Fruit fly (Drosophila melanogaster): Measurements from ENCODE around the gene twr.

The twr gene

dm6 chr3R:6692432-6692831 lies 34.8 kb downstream of the twr start, which contains the start of gene Ccp84Ad:
Gene Ccp84Ad, plus strand, starts transcription at chr3R:6692732.
- no peak for TF ChIP-seq Ets21C (GFP tag; optimal IDR thresholded peaks at IDR 0.05)
- no peak for TF ChIP-seq svp (GFP tag)
- TF ChIP-seq CG10631 (GFP tag; optimal IDR thresholded peaks at IDR 0.05), result no peak
- no peak for TF ChIP-seq CG4318 (GFP tag; optimal IDR thresholded peaks at IDR 0.05)

- TF ChIP-seq Smox (GFP tag; optimal IDR thresholded peaks at IDR 0.05) (no peak), Hr4 (GFP tag; optimal IDR thresholded peaks at IDR 0.05) (no peak), Sox102F (GFP tag; optimal IDR thresholded peaks at IDR 0.05) (no peak), Lpt (GFP tag; optimal IDR thresholded peaks at IDR 0.05) (no peak), CG11294 (GFP tag; IDR thresholded peaks at IDR 0.05) (no peak), Sox15 (GFP tag; optimal IDR thresholded peaks at IDR 0.05) (no peak), cyc (GFP tag; optimal IDR thresholded peaks at IDR 0.05) (no peak), Sox14 (GFP tag; optimal IDR thresholded peaks at IDR 0.05) (no peak), CG6163 (GFP tag; IDR thresholded peaks at IDR 0.05) (no peak), vri (GFP tag; optimal IDR thresholded peaks at IDR 0.05) (no peak), fd59A (GFP tag; optimal IDR thresholded peaks at IDR 0.05) (no peak)
These were observed 38.6 kb downstream of the twr start, which contains the start of gene Ccp84Ac for dm6 chr3R:6696221-6696749. Gene Ccp84Ac, minus strand, starts transcription at chr3R:6696271.

- TF ChIP-seq dsx (GFP tag; optimal IDR thresholded peaks at IDR 0.05; ENCODE audit: poor library complexity, severe bottlenecking), result no peak
- no peak for TF ChIP-seq salr (GFP tag; optimal IDR thresholded peaks at IDR 0.05)
- no peak for TF ChIP-seq CG6163 (GFP tag; IDR thresholded peaks at IDR 0.05)
- TF ChIP-seq Sox15 (GFP tag; optimal IDR thresholded peaks at IDR 0.05), result no peak
- no peak for TF ChIP-seq ss (GFP tag; optimal IDR thresholded peaks at IDR 0.05)
- no peak for TF ChIP-seq CG3032 (tag; optimal IDR thresholded peaks at IDR 0.05)
- TF ChIP-seq Ets21C (GFP tag; optimal IDR thresholded peaks at IDR 0.05), result no peak
- no peak for TF ChIP-seq net (GFP tag; optimal IDR thresholded peaks at IDR 0.05)
- no peak for TF ChIP-seq CG31627 (GFP tag; optimal IDR thresholded peaks at IDR 0.05)
- TF ChIP-seq CG1621 (tag; optimal IDR thresholded peaks at IDR 0.05), result no peak
- no peak for TF ChIP-seq Hr38 (GFP tag; optimal IDR thresholded peaks at IDR 0.05)
- TF ChIP-seq fd85E (GFP tag; optimal IDR thresholded peaks at IDR 0.05), result no peak
- no peak for TF ChIP-seq acj6 (GFP tag; optimal IDR thresholded peaks at IDR 0.05)
- TF ChIP-seq Lpt (GFP tag; optimal IDR thresholded peaks at IDR 0.05), result no peak
- TF ChIP-seq Hr4 (GFP tag; optimal IDR thresholded peaks at IDR 0.05), result no peak
- no peak for TF ChIP-seq topi (GFP tag; optimal IDR thresholded peaks at IDR 0.05)
- TF ChIP-seq OdsH (GFP tag; optimal IDR thresholded peaks at IDR 0.05), result no peak
- no peak for TF ChIP-seq CG6808 (GFP tag; optimal IDR thresholded peaks at IDR 0.05)
- no peak for TF ChIP-seq eg (GFP tag; IDR thresholded peaks at IDR 0.05)
These were observed 45.1 kb downstream of the twr start, which contains the start of gene Ccp84Ab for dm6 chr3R:6702777-6703176. Gene Ccp84Ab, minus strand, starts transcription at chr3R:6702877.

dm6 chr3R:6703784-6704183 lies 46.1 kb downstream of the twr start, which contains the start of gene Ccp84Aa:
Gene Ccp84Aa, plus strand, starts transcription at chr3R:6704084.
- TF ChIP-seq spab (GFP tag; optimal IDR thresholded peaks at IDR 0.05), result no peak
- no peak for TF ChIP-seq CG7368 (GFP tag; optimal IDR thresholded peaks at IDR 0.05)
- no peak for TF ChIP-seq CG34406 (GFP tag; optimal IDR thresholded peaks at IDR 0.05)
- no peak for TF ChIP-seq net (GFP tag; optimal IDR thresholded peaks at IDR 0.05)
- TF ChIP-seq salr (GFP tag; optimal IDR thresholded peaks at IDR 0.05), result no peak
- TF ChIP-seq Eip75B (GFP tag; optimal IDR thresholded peaks at IDR 0.05), result no peak
- no peak for TF ChIP-seq Smox (GFP tag; optimal IDR thresholded peaks at IDR 0.05)
- no peak for TF ChIP-seq CG11294 (GFP tag; IDR thresholded peaks at IDR 0.05)
- TF ChIP-seq OdsH (GFP tag; optimal IDR thresholded peaks at IDR 0.05), result no peak
- no peak for TF ChIP-seq Lpt (GFP tag; optimal IDR thresholded peaks at IDR 0.05)
- TF ChIP-seq Gug (GFP tag; IDR thresholded peaks at IDR 0.05), result no peak
- no peak for TF ChIP-seq CG11762 (GFP tag; optimal IDR thresholded peaks at IDR 0.05; ENCODE audit: insufficient read depth)
- no peak for TF ChIP-seq fd59A (GFP tag; optimal IDR thresholded peaks at IDR 0.05)
- no peak for TF ChIP-seq CG4318 (GFP tag; optimal IDR thresholded peaks at IDR 0.05)
- TF ChIP-seq Sox15 (GFP tag; optimal IDR thresholded peaks at IDR 0.05), result no peak
- TF ChIP-seq CG6854 (GFP tag; optimal IDR thresholded peaks at IDR 0.05), result no peak

Data from whole organism, prepupa.